Worm (Caenorhabditis elegans) whole organism, L4 larva: ENCODE data around the gene C35A11.3.

Source experiments
- D1046.2 ChIP-seq: fragments of 200-800 bp; sonication (Bioruptor generic); IDR thresholded peaks from 2 replicates; pipeline ENCODE4 v1.3.6; 2022; ENCODE audit warnings: missing genetic modification characterization, missing compliant biosample characterization
- aha-1 ChIP-seq: fragments of 150-350 bp; peaks from one replicate; lab custom pipeline; 2014; ENCODE audit warnings: missing biosample characterization, missing genetic modification characterization
- dmd-6 ChIP-seq: fragments of 200-800 bp; sonication (Bioruptor generic); IDR thresholded peaks from 2 replicates; pipeline ENCODE4 v1.3.6; 2022; ENCODE audit warnings: missing genetic modification reagents, missing genetic modification characterization, missing compliant biosample characterization
- mep-1 ChIP-seq: fragments of 150-350 bp; sonication (generic microtip); optimal IDR thresholded peaks from 3 replicates; lab custom pipeline; 2014; ENCODE audit warnings: missing biosample characterization, missing genetic modification characterization
- nhr-102 ChIP-seq: sonication (generic microtip); optimal IDR thresholded peaks from 2 replicates; lab custom pipeline; 2016; ENCODE audit warnings: mild to moderate bottlenecking, missing genetic modification characterization, moderate library complexity, missing compliant biosample characterization
- nhr-76 ChIP-seq: fragments of 150-350 bp; optimal IDR thresholded peaks from 2 replicates; lab custom pipeline; 2014; ENCODE audit warnings: missing biosample characterization, missing genetic modification characterization
- tag-97 ChIP-seq: fragments of 200-800 bp; sonication (Bioruptor generic); IDR thresholded peaks from 2 replicates; pipeline ENCODE4 v1.3.6; 2022; ENCODE audit warnings: missing genetic modification characterization, missing compliant biosample characterization
- unc-39 ChIP-seq: sonication (generic microtip); optimal IDR thresholded peaks from 2 replicates; lab custom pipeline; 2017; ENCODE audit warnings: missing biosample characterization, missing genetic modification characterization
- unc-62 ChIP-seq, 3 experiments: fragments of 150-350 bp in 1 of 3; sonication (generic microtip); optimal IDR thresholded peaks in 2 of 3; peaks in 1 of 3; 1 replicate in 1 of 3; 2 replicates in 2 of 3; lab custom pipeline; 2014 to 2017; ENCODE audit warnings: missing biosample characterization in 3 of 3, missing genetic modification characterization in 3 of 3, missing genetic modification reagents in 3 of 3, missing genotype in 1 of 3
- zip-11 ChIP-seq: fragments of 200-800 bp; sonication (Bioruptor generic); IDR thresholded peaks from 2 replicates; pipeline ENCODE4 v1.3.6; 2022; ENCODE audit warnings: missing genetic modification characterization, missing compliant biosample characterization

DNA sequence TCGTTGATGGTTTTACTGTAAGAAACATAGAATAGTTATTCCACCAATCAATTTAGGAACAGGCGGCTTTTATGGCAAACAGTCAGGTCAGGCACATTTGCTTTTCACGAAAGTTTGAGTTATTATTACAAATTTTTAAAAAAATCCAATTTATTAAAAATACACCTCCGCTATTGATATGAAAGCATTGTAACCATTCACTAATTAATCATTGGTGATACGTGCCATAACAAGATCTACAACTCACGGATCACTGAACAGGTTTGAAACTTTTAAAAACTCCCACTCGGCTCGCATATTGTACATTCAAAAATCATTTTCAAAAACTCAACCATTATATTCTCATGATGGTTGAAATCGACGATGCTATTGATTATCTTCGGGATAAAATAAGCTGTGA lies 32.7 kb upstream of the C35A11.3 start, which contains the start of gene srg-27:
- TF ChIP-seq unc-62 (GFP tag; optimal IDR thresholded peaks at IDR 0.05 in 1 of 2; lab: Kevin White, UChicago) (no peak), unc-62 (tag; optimal IDR thresholded peaks at IDR 0.05; lab: Kevin White, UChicago) (no peak), mep-1 (tag; lab: Kevin White, UChicago) (no peak), aha-1 (no peak), nhr-102 (no peak), dmd-6 (GFP tag; lab: Robert Waterston, UW) (no peak), tag-97 (GFP tag; lab: Robert Waterston, UW) (no peak), D1046.2 (GFP tag; lab: Robert Waterston, UW) (no peak), unc-39 (tag; lab: Kevin White, UChicago) (no peak), nhr-76 (tag; lab: Kevin White, UChicago) (no peak), zip-11 (GFP tag; lab: Robert Waterston, UW) (no peak)
